Worm (Caenorhabditis elegans) whole organism, L4 larva: ENCODE data around the gene F59E12.8.

Experiments used
- attf-4 ChIP-seq: sonication (generic microtip); optimal IDR thresholded peaks from 3 replicates; lab custom pipeline; 2017; ENCODE audit warnings: missing biosample characterization, missing genetic modification characterization
- hlh-11 ChIP-seq: fragments of 200-800 bp; sonication (Bioruptor generic); optimal IDR thresholded peaks from 2 replicates; lab custom pipeline; 2018; ENCODE audit warnings: mild to moderate bottlenecking, missing genetic modification characterization, missing compliant biosample characterization
- nhr-11 ChIP-seq: fragments of 150-350 bp; optimal IDR thresholded peaks from 2 replicates; lab custom pipeline; 2014; ENCODE audit warnings: missing biosample characterization, missing genetic modification characterization

ce11 chrII:5638059-5638458 lies 1.3 kb upstream of the F59E12.8 start, which contains the start of gene F59E12.3:
- TF ChIP-seq hlh-11 (tag; lab: Kevin White, UChicago), result no peak
- no peak for TF ChIP-seq attf-4
- TF ChIP-seq nhr-11 (tag; lab: Kevin White, UChicago), result no peak
